Fruit fly (Drosophila melanogaster) whole organism, adult: ENCODE results near the gene Wdr24.
A peak's percentile ranks its signal among the peaks of the same experiment; 100 is the strongest.

Experiments used
- CG11617 ChIP-seq: fragments of 200-800 bp; sonication (Bioruptor generic); optimal IDR thresholded peaks from 2 replicates; lab custom pipeline; 2017; ENCODE audit warnings: mild to moderate bottlenecking, missing biosample characterization, missing genetic modification reagents, missing genetic modification characterization
- CG12768 ChIP-seq: fragments of 200-800 bp; sonication (Bioruptor generic); optimal IDR thresholded peaks from 2 replicates; lab custom pipeline; 2017; ENCODE audit warnings: missing biosample characterization, missing genetic modification characterization, mild to moderate bottlenecking, moderate library complexity, missing genetic modification reagents
- CG14711 ChIP-seq: fragments of 200-800 bp; sonication (Bioruptor generic); optimal IDR thresholded peaks from 2 replicates; lab custom pipeline; 2018; ENCODE audit warnings: missing biosample characterization, mild to moderate bottlenecking, missing genetic modification characterization, moderate library complexity
- CG1620 ChIP-seq: fragments of 200-800 bp; sonication (Bioruptor generic); optimal IDR thresholded peaks from 2 replicates; lab custom pipeline; 2016; ENCODE audit warnings: missing biosample characterization, missing genetic modification characterization
- CG7045 ChIP-seq: fragments of 200-800 bp; sonication (Bioruptor generic); optimal IDR thresholded peaks from 2 replicates; lab custom pipeline; 2017; ENCODE audit warnings: missing biosample characterization, mild to moderate bottlenecking, missing genetic modification characterization
- CG7101 ChIP-seq: fragments of 200-800 bp; sonication (Bioruptor generic); optimal IDR thresholded peaks from 2 replicates; lab custom pipeline; 2018; ENCODE audit warnings: missing biosample characterization, mild to moderate bottlenecking, missing genetic modification characterization, moderate library complexity
- Crg-1 ChIP-seq: fragments of 200-800 bp; sonication (Bioruptor generic); optimal IDR thresholded peaks from 2 replicates; lab custom pipeline; 2016; ENCODE audit warnings: missing biosample characterization, missing genetic modification characterization
- Hr96 ChIP-seq: fragments of 200-800 bp; sonication (Bioruptor generic); optimal IDR thresholded peaks from 2 replicates; lab custom pipeline; 2016; ENCODE audit warnings: missing biosample characterization, missing genetic modification characterization
- bab1 ChIP-seq: fragments of 200-800 bp; sonication (Bioruptor generic); optimal IDR thresholded peaks from 3 replicates; lab custom pipeline; 2019; ENCODE audit warnings: missing biosample characterization, mild to moderate bottlenecking, missing genetic modification characterization, moderate library complexity
- kay ChIP-seq: fragments of 200-800 bp; sonication (Bioruptor generic); peaks from one replicate; lab custom pipeline; 2016; ENCODE audit warnings: missing biosample characterization, missing genetic modification characterization, borderline replicate concordance
- pad ChIP-seq: fragments of 200-800 bp; sonication (Bioruptor generic); optimal IDR thresholded peaks from 3 replicates; lab custom pipeline; 2017; ENCODE audit warnings: missing biosample characterization, missing genetic modification characterization, mild to moderate bottlenecking, moderate library complexity, missing genetic modification reagents
- tj ChIP-seq: fragments of 200-800 bp; sonication (Bioruptor generic); optimal IDR thresholded peaks from 3 replicates; lab custom pipeline; 2017; ENCODE audit warnings: missing biosample characterization, mild to moderate bottlenecking, missing genetic modification characterization, moderate library complexity
- toe ChIP-seq: fragments of 200-800 bp; sonication (Bioruptor generic); optimal IDR thresholded peaks from 2 replicates; lab custom pipeline; 2016; ENCODE audit warnings: missing biosample characterization, missing genetic modification characterization

dm6 chr3R:29794161-29794882 is 49.4 kb upstream of the Wdr24 start, which contains the start of gene sro:
- no peak for TF ChIP-seq pad (GFP tag; lab: Kevin White, UChicago)
- TF ChIP-seq Hr96 (GFP tag; lab: Kevin White, UChicago) = no peak
- TF ChIP-seq CG7045 (GFP tag; lab: Kevin White, UChicago) = no peak
- peak; percentile 83 for TF ChIP-seq tj
- no peak for TF ChIP-seq CG12768 (GFP tag; lab: Kevin White, UChicago)
- peak; percentile 46 for TF ChIP-seq bab1 (GFP tag; lab: Kevin White, UChicago)
- TF ChIP-seq toe = no peak
- peak; percentile 53 for TF ChIP-seq CG7101 (tag; lab: Kevin White, UChicago)
- peak; percentile 3 for TF ChIP-seq Crg-1 (GFP tag; lab: Kevin White, UChicago)
- no peak for TF ChIP-seq kay (GFP tag; lab: Kevin White, UChicago)
- no peak for TF ChIP-seq CG1620 (GFP tag; lab: Kevin White, UChicago)
- no peak for TF ChIP-seq CG14711 (tag; lab: Kevin White, UChicago)
- TF ChIP-seq CG11617 = no peak
